Worm (Caenorhabditis elegans) whole organism, midembryonic: ENCODE results near the gene idpp-16.

ENCODE experiments used
- T22C8.4 ChIP-seq: fragments of 200-800 bp; sonication (Bioruptor generic); IDR thresholded peaks from 2 replicates; pipeline ENCODE4 v1.3.6; 2022; ENCODE audit warnings: missing genetic modification characterization, missing compliant biosample characterization
- cog-1 ChIP-seq: sonication (generic microtip); optimal IDR thresholded peaks from 2 replicates; lab custom pipeline; 2016; ENCODE audit warnings: missing genetic modification characterization, missing compliant biosample characterization
- flt-1 ChIP-seq: fragments of 200-800 bp; sonication (Bioruptor generic); IDR thresholded peaks from 2 replicates; pipeline ENCODE4 v1.3.6; 2022; ENCODE audit warnings: missing genetic modification characterization, missing compliant biosample characterization
- klf-2 ChIP-seq: fragments of 200-800 bp; sonication (Bioruptor generic); conservative IDR thresholded peaks from 2 replicates; pipeline ENCODE4 v1.3.6; 2022; ENCODE audit warnings: missing genetic modification reagents, missing genetic modification characterization, missing compliant biosample characterization
- med-1 ChIP-seq: sonication (generic microtip); optimal IDR thresholded peaks from 2 replicates; lab custom pipeline; 2017; ENCODE audit warnings: missing genetic modification characterization, mild to moderate bottlenecking, missing compliant biosample characterization, antibody characterized with exemption, missing genetic modification reagents; ENCODE audit not compliant: insufficient read depth
- ref-1 ChIP-seq: fragments of 200-800 bp; sonication (Bioruptor generic); conservative IDR thresholded peaks from 2 replicates; pipeline ENCODE4 v1.3.6; 2022; ENCODE audit warnings: missing genetic modification reagents, missing genetic modification characterization, missing compliant biosample characterization
- tab-1 ChIP-seq: fragments of 200-800 bp; sonication (Bioruptor generic); IDR thresholded peaks from 2 replicates; pipeline ENCODE4 v1.3.6; 2022; ENCODE audit warnings: missing genetic modification characterization, missing compliant biosample characterization
- ztf-23 ChIP-seq: fragments of 200-800 bp; sonication (Bioruptor generic); IDR thresholded peaks from 2 replicates; pipeline ENCODE4 v1.3.6; 2022; ENCODE audit warnings: missing genetic modification reagents, missing genetic modification characterization, missing compliant biosample characterization
- ztf-29 ChIP-seq: fragments of 200-800 bp; sonication (Bioruptor generic); IDR thresholded peaks from 2 replicates; pipeline ENCODE4 v1.3.6; 2022; ENCODE audit warnings: missing genetic modification reagents, missing genetic modification characterization, missing compliant biosample characterization

idpp-16 gene

ce11 chrV:11615948-11616681, 9.8 kb upstream of the idpp-16 start, which contains the start of gene nlp-24:
nlp-24 (plus strand) TSS chrV:11616376.
- TF ChIP-seq cog-1 (tag; lab: Kevin White, UChicago) (no peak), klf-2 (no peak), ztf-29 (GFP tag; lab: Robert Waterston, UW) (no peak), flt-1 (GFP tag; lab: Robert Waterston, UW) (no peak), ref-1 (GFP tag; lab: Robert Waterston, UW) (no peak), ztf-23 (GFP tag; lab: Robert Waterston, UW) (no peak), tab-1 (no peak), med-1 (GFP tag; lab: Kevin White, UChicago) (no peak), T22C8.4 (GFP tag; lab: Robert Waterston, UW) (no peak)

DNA sequence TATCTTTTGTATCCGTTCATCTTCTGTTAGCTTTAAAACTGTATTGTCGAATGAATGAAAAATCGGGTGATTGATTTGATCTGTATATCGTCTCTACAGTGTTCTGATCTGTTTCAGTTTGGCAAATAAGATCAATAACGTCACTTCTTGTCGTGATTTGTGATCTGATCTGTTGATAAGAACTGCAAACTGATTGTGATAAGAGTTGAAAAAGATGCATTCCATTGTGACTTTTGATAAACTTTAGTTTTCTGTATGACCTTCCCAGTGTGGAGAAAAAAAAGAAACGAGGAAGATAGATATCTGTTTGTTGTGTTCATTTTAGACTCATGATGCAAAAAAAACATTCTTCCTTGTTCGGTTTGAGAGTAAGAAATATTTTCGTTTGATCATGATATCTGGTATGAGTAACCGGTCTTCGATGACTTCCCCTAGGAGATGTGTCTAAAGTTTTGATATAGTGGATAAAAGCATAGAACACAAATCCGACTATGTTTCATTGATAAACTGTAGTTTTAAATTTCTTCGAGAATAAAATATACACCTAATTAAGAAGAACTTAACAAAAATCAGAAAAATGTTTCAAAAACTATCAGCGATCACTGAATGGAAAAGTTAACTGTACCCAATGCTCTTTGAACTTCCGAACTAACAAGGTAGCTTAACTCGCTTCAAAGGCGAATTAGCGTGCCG, 8.6 kb upstream of the idpp-16 start:
- TF ChIP-seq klf-2 (no peak), med-1 (GFP tag; lab: Kevin White, UChicago) (no peak), cog-1 (tag; lab: Kevin White, UChicago) (no peak), ztf-23 (GFP tag; lab: Robert Waterston, UW) (no peak), flt-1 (GFP tag; lab: Robert Waterston, UW) (no peak), ztf-29 (GFP tag; lab: Robert Waterston, UW) (no peak), ref-1 (GFP tag; lab: Robert Waterston, UW) (no peak), tab-1 (no peak), T22C8.4 (GFP tag; lab: Robert Waterston, UW) (no peak)

DNA sequence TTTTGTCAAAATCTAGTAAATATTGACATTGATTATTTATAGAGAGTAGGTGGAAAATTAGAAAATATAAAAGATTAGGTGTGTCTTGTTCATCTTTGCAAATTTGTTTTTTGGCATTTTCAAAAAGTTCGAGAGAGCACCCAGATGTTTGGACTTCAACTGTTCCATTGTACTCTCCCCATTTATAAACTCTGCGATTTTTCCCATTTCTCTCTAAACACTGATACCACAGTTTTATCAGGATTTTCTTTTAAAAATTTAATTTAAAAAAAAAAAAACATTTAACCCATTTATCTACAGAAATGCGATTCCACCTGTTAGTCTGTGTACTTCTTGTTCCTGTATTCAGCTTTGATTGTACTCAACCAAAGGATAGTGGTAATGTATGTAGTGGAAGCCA, 6.7 kb upstream of the idpp-16 start, which contains the start of gene tag-290:
Gene tag-290 (plus strand): TSS at position 301 of the 400 bp plus-strand sequence.
- no peak for TF ChIP-seq klf-2
- TF ChIP-seq tab-1: no peak
- TF ChIP-seq ztf-23 (GFP tag; lab: Robert Waterston, UW): no peak
- TF ChIP-seq flt-1 (GFP tag; lab: Robert Waterston, UW): no peak
- no peak for TF ChIP-seq ref-1 (GFP tag; lab: Robert Waterston, UW)
- TF ChIP-seq T22C8.4 (GFP tag; lab: Robert Waterston, UW): no peak
- TF ChIP-seq cog-1 (tag; lab: Kevin White, UChicago): no peak
- TF ChIP-seq med-1 (GFP tag; lab: Kevin White, UChicago): no peak
- no peak for TF ChIP-seq ztf-29 (GFP tag; lab: Robert Waterston, UW)

DNA sequence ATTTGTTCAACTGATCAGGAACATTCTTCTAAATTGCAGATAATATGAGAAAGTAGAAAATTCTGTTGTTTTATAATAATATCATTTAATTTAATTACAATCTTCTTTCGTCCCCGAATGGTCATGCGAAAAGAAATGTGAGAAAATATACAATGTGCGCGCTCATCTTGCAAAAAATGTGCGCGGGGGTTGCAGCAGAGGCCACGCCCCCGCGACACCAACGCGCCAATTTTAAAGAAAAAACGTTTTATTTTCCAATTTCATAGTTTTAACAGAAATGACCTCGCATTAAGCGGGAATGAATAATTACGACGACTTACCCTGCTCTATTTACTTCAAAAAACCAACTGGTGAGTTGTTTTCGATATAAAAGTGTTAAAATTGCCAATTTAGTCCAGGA, 4.2 kb upstream of the idpp-16 start, which contains the start of gene sas-5:
Gene sas-5 (plus strand): TSS at position 257 of the 400 bp plus-strand sequence.
- peak; percentile 92 for TF ChIP-seq flt-1 (GFP tag; lab: Robert Waterston, UW)
- TF ChIP-seq cog-1 (tag; lab: Kevin White, UChicago): peak; percentile 45
- TF ChIP-seq ztf-29 (GFP tag; lab: Robert Waterston, UW): peak; percentile 60
- TF ChIP-seq tab-1: peak; percentile 86
- peak; percentile 91 for TF ChIP-seq ztf-23 (GFP tag; lab: Robert Waterston, UW)
- TF ChIP-seq med-1 (GFP tag; lab: Kevin White, UChicago): peak; percentile 92
- TF ChIP-seq ref-1 (GFP tag; lab: Robert Waterston, UW): peak; percentile 53; the same call in 1 of the 2 replicates
- peak; percentile 58; the same call in 1 of the 2 replicates for TF ChIP-seq T22C8.4 (GFP tag; lab: Robert Waterston, UW)
- TF ChIP-seq klf-2: peak; percentile 85

DNA sequence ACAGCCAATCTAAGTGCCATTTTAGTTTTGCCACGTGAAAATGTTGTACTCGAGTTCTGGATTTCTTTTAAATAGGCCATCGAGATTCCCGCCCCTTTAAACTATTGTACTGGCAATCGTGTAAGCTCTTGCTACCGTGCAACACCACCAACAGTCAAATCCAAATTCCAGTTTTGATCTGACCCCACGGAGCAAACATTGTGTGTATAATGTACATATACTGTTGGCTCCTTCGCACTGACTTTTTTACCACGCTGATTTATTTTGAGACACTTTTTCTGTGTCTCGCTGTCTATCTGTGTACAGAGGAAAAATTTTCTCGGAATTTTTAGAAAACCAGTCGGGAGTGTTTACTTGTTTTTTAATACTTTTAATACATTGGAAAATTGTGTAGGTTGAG, 3.7 kb upstream of the idpp-16 start, which contains the start of gene piit-1:
Gene piit-1 (minus strand): TSS at position 101 of the 400 bp plus-strand sequence.
- TF ChIP-seq flt-1 (GFP tag; lab: Robert Waterston, UW) (no peak), klf-2 (no peak), tab-1 (no peak), med-1 (GFP tag; lab: Kevin White, UChicago) (no peak), T22C8.4 (GFP tag; lab: Robert Waterston, UW) (no peak), ztf-23 (GFP tag; lab: Robert Waterston, UW) (no peak)

DNA sequence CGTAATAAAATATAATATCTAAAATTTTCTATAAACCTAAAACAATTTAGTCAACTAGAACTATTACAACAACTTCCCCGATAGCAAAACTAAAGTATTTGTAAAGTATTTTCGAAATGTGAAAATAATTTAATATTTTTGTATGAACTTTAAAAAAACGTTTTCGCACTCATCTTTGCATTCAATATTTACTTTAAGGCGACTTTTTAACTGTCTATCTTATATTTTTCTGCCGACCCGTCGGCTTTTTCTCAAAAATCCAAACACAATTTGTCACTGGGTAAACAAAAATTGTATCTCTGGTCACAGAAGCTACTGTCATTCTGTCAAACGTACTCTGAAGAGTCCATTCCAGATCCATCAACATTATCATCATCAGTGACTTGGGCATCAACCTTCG, 1.1 kb downstream of the idpp-16 start:
- TF ChIP-seq T22C8.4 (GFP tag; lab: Robert Waterston, UW): no peak
- TF ChIP-seq klf-2: no peak
- TF ChIP-seq ztf-23 (GFP tag; lab: Robert Waterston, UW): no peak
- no peak for TF ChIP-seq cog-1 (tag; lab: Kevin White, UChicago)

ce11 chrV:11604484-11604883, 1.8 kb downstream of the idpp-16 start, which contains the start of gene dhs-20:
dhs-20 (minus strand) TSS chrV:11604563.
- TF ChIP-seq flt-1 (GFP tag; lab: Robert Waterston, UW): no peak
- no peak for TF ChIP-seq med-1 (GFP tag; lab: Kevin White, UChicago)
- TF ChIP-seq cog-1 (tag; lab: Kevin White, UChicago): no peak
- TF ChIP-seq T22C8.4 (GFP tag; lab: Robert Waterston, UW): no peak

ce11 chrV:11600800-11601199, 5.5 kb downstream of the idpp-16 start, which contains the start of gene F35B12.9:
F35B12.9 (plus strand) TSS chrV:11601171.
- no peak for TF ChIP-seq ztf-29 (GFP tag; lab: Robert Waterston, UW)
- no peak for TF ChIP-seq ref-1 (GFP tag; lab: Robert Waterston, UW)
- no peak for TF ChIP-seq ztf-23 (GFP tag; lab: Robert Waterston, UW)
- TF ChIP-seq T22C8.4 (GFP tag; lab: Robert Waterston, UW): no peak
- no peak for TF ChIP-seq med-1 (GFP tag; lab: Kevin White, UChicago)
- TF ChIP-seq tab-1: no peak
- TF ChIP-seq klf-2: no peak
- TF ChIP-seq flt-1 (GFP tag; lab: Robert Waterston, UW): no peak
- TF ChIP-seq cog-1 (tag; lab: Kevin White, UChicago): no peak

DNA sequence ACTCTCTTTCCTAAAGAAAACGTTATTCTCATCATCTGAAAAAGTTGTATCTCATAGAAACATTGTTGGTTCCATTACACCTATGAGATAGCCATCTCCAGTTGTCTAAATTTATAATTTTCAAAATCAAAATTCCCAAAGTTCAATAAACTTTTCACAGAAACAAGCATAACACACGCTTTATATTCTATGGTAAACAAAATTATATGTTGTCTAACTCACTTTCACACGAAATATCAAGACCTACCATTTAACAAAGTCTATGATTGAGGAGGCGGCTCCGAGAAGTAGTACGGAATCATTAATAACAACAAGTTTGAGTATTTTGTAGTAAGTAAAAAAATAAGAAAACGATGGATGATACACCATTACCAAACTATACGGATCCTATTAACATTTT, 7.5 kb downstream of the idpp-16 start, which contains the start of gene srx-84:
Gene srx-84 (plus strand): TSS at position 301 of the 400 bp plus-strand sequence.
- TF ChIP-seq ztf-29 (GFP tag; lab: Robert Waterston, UW): no peak
- no peak for TF ChIP-seq ref-1 (GFP tag; lab: Robert Waterston, UW)
- no peak for TF ChIP-seq med-1 (GFP tag; lab: Kevin White, UChicago)
- no peak for TF ChIP-seq cog-1 (tag; lab: Kevin White, UChicago)
- TF ChIP-seq tab-1: no peak
- TF ChIP-seq klf-2: no peak
- no peak for TF ChIP-seq flt-1 (GFP tag; lab: Robert Waterston, UW)
- no peak for TF ChIP-seq ztf-23 (GFP tag; lab: Robert Waterston, UW)
- no peak for TF ChIP-seq T22C8.4 (GFP tag; lab: Robert Waterston, UW)
